Worm (Caenorhabditis elegans) whole organism, L4 larva: ENCODE measurements around the gene sdz-31.

Experiments used
- aly-2 ChIP-seq: sonication (generic microtip); optimal IDR thresholded peaks from 2 replicates; lab custom pipeline; 2018; ENCODE audit warnings: missing biosample characterization, missing genetic modification characterization
- lin-1 ChIP-seq: fragments of 200-800 bp; sonication (Bioruptor generic); IDR thresholded peaks from 2 replicates; pipeline ENCODE4 v1.3.6; 2022; ENCODE audit warnings: missing genetic modification reagents, missing genetic modification characterization, missing compliant biosample characterization

DNA sequence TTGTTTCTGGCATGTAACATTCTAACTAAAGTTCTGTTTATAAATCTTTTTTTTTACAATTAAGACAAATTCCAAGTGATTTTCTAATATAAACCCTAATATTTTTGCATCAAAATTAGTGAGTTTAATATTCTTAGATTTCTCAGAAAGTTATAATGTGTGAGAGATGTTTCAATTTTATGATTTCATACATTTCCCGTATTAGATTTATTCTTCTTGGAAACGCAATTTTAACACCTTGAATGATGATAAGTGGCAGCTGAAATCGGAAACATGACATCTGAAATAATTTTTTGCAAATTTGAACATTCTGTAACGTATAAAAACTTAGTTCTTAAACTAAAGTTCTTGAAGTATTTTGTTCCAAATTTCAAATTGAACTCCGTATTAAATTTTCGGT is 21.2 kb downstream of the sdz-31 start:
- TF ChIP-seq lin-1 (GFP tag; lab: Robert Waterston, UW) (no peak), aly-2 (tag; lab: Kevin White, UChicago) (no peak)
